Fruit fly (Drosophila melanogaster): Measurements from ENCODE around the gene CG42495.

Gene CG42495

dm6 chr3L:18693887-18694286 is 26.7 kb downstream of the CG42495 start, which contains the start of gene CG6893:
Gene CG6893, plus strand, starts transcription at chr3L:18694187.
- TF ChIP-seq CG12605 (GFP tag; IDR thresholded peaks at IDR 0.05) (no peak), D1 (tag; optimal IDR thresholded peaks at IDR 0.05) (no peak), fd96Ca (GFP tag; IDR thresholded peaks at IDR 0.05) (no peak), CG34367 (tag; optimal IDR thresholded peaks at IDR 0.05) (no peak), CG10348 (GFP tag; IDR thresholded peaks at IDR 0.05) (no peak), CG15710 (tag; optimal IDR thresholded peaks at IDR 0.05) (no peak)

dm6 chr3L:18698312-18698711 is 31.2 kb downstream of the CG42495 start, which contains the start of gene Dic4:
Gene Dic4, minus strand, starts transcription at chr3L:18698412.
- TF ChIP-seq Snoo (tag; optimal IDR thresholded peaks at IDR 0.05), result no peak
- TF ChIP-seq CG8301 (tag; optimal IDR thresholded peaks at IDR 0.05), result no peak
- TF ChIP-seq fd96Ca (GFP tag; IDR thresholded peaks at IDR 0.05), result no peak
- TF ChIP-seq rn (GFP tag; IDR thresholded peaks at IDR 0.05), result no peak
- no peak for TF ChIP-seq D1 (tag; optimal IDR thresholded peaks at IDR 0.05)
- TF ChIP-seq CG17806 (tag; optimal IDR thresholded peaks at IDR 0.05), result no peak
- no peak for TF ChIP-seq CG13204 (GFP tag; optimal IDR thresholded peaks at IDR 0.05)
- no peak for TF ChIP-seq gl (tag; optimal IDR thresholded peaks at IDR 0.05)
- no peak for TF ChIP-seq CG9948 (tag; optimal IDR thresholded peaks at IDR 0.05)
- no peak for TF ChIP-seq CG14655 (GFP tag; optimal IDR thresholded peaks at IDR 0.05)
- no peak for TF ChIP-seq CG32121 (GFP tag; IDR thresholded peaks at IDR 0.05)
- no peak for TF ChIP-seq CG15710 (tag; optimal IDR thresholded peaks at IDR 0.05)
